Worm (Caenorhabditis elegans): ENCODE measurements around the gene T23F11.2.

DNA sequence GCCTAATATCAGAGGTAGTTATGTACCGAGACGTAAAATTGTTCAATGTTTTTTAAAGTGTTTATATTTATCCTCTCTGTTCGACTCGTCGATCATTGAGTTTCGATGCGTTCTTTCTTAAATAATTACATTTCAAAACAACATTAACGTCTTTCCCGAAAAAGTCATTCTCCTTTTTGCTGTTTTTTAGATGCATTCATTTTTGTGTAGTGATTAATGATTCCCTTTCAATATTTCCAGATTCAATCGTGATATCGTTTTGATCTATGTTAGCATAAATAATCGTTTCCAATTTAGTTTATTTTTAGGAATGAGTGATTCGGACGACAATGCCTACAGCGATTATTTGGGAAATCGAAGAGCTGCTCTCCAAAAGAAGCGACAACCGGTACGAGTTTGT lies 38.4 kb upstream of the T23F11.2 start, which contains the start of gene T04A8.8:
- TF ChIP-seq flt-1 (GFP tag; IDR thresholded peaks at IDR 0.05), result no peak
- no peak for TF ChIP-seq klf-2 (GFP tag; conservative IDR thresholded peaks at IDR 0.05)
- TF ChIP-seq T22C8.4 (GFP tag; IDR thresholded peaks at IDR 0.05), result no peak
- no peak for TF ChIP-seq ztf-23 (GFP tag; IDR thresholded peaks at IDR 0.05)
- no peak for TF ChIP-seq ztf-29 (GFP tag; IDR thresholded peaks at IDR 0.05)
